Worm (Caenorhabditis elegans): Measurements from ENCODE around the gene tdo-2.

DNA sequence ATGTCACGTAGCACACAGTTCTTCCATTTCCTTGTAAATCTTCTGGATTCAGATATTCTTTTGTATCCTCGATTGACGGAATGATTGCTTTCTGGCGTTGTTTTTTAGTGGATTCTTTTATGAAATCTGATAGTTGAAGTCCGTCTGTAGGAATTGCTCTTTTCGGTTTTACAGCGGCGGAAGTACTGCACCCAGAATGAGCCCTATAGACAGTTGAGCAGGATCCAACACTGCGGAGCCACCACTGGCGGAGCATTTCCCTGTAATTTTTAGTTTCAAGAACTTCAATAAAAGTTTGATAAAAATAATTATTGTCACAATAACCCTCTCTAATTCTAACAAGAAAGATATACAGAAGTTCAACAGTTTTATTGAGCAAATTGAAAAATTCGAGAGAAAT is 26.1 kb upstream of the tdo-2 start, which contains the start of gene F25B5.5:
- no peak for TF ChIP-seq pag-3 (tag; optimal IDR thresholded peaks at IDR 0.05; ENCODE audit: borderline replicate concordance, insufficient read depth)
- TF ChIP-seq efl-1 (optimal IDR thresholded peaks at IDR 0.05), result no peak
- peak in 1 of 2 experiments; percentile 23 for TF ChIP-seq efl-1 (GFP tag; optimal IDR thresholded peaks at IDR 0.05 in 1 of 2)
- TF ChIP-seq efl-3 (GFP tag; optimal IDR thresholded peaks at IDR 0.05), result no peak
- TF ChIP-seq dsc-1 (tag; optimal IDR thresholded peaks at IDR 0.05), result no peak
- no peak for TF ChIP-seq lin-39 (tag; optimal IDR thresholded peaks at IDR 0.05)
- TF ChIP-seq F16B12.6 (tag; optimal IDR thresholded peaks at IDR 0.05), result no peak

All from whole organism, L1 larva.